Fruit fly (Drosophila melanogaster): ENCODE measurements around the gene CG11381.

The CG11381 gene

dm6 chrX:1215000-1215399 is 11.4 kb downstream of the CG11381 start, which contains the start of gene CG11398 (continued):
- TF ChIP-seq ara (GFP tag; IDR thresholded peaks at IDR 0.05) (no peak), nerfin-1 (tag; optimal IDR thresholded peaks at IDR 0.05) (no peak), CG10321 (GFP tag; IDR thresholded peaks at IDR 0.05) (no peak), CG12155 (GFP tag; optimal IDR thresholded peaks at IDR 0.05) (no peak), gro (GFP tag; optimal IDR thresholded peaks at IDR 0.05) (no peak), fd64A (GFP tag; optimal IDR thresholded peaks at IDR 0.05) (no peak), H2.0 (GFP tag; IDR thresholded peaks at IDR 0.05) (no peak), lmd (GFP tag; IDR thresholded peaks at IDR 0.05) (no peak), CG30020 (tag; optimal IDR thresholded peaks at IDR 0.05) (peak; percentile 4), Hey (tag; optimal IDR thresholded peaks at IDR 0.05) (no peak), luna (GFP tag; optimal IDR thresholded peaks at IDR 0.05) (no peak), CG2129 (GFP tag; IDR thresholded peaks at IDR 0.05; ENCODE audit: partially characterized antibody) (peak; percentile 49; the same call in 1 of the 2 replicates), CG13894 (tag; optimal IDR thresholded peaks at IDR 0.05) (no peak), danr (GFP tag; IDR thresholded peaks at IDR 0.05) (no peak), amos (GFP tag; IDR thresholded peaks at IDR 0.05; ENCODE audit: partially characterized antibody) (peak; percentile 87), CG6175 (GFP tag; IDR thresholded peaks at IDR 0.05) (no peak), HLH4C (GFP tag; IDR thresholded peaks at IDR 0.05; ENCODE audit: partially characterized antibody) (peak; percentile 58), Lim3 (GFP tag; IDR thresholded peaks at IDR 0.05) (no peak), gsb-n (tag; optimal IDR thresholded peaks at IDR 0.05) (no peak), az2 (GFP tag; optimal IDR thresholded peaks at IDR 0.05) (no peak), gcm2 (GFP tag; optimal IDR thresholded peaks at IDR 0.05) (no peak), Gsc (GFP tag; IDR thresholded peaks at IDR 0.05) (no peak), Eip74EF (GFP tag; optimal IDR thresholded peaks at IDR 0.05) (no peak), exex (tag; optimal IDR thresholded peaks at IDR 0.05) (no peak), dati (GFP tag; IDR thresholded peaks at IDR 0.05) (no peak), Spps (tag; optimal IDR thresholded peaks at IDR 0.05) (no peak), CG17385 (GFP tag; optimal IDR thresholded peaks at IDR 0.05) (no peak), Ets65A (GFP tag) (no peak), Rfx (GFP tag; IDR thresholded peaks at IDR 0.05) (no peak), D19A (tag; optimal IDR thresholded peaks at IDR 0.05) (peak; percentile 5), CG10267 (tag; optimal IDR thresholded peaks at IDR 0.05) (peak; percentile 79), schlank (tag; optimal IDR thresholded peaks at IDR 0.05) (no peak), Mes4 (GFP tag; optimal IDR thresholded peaks at IDR 0.05) (no peak), CG7357 (GFP tag; IDR thresholded peaks at IDR 0.05) (peak; percentile 46; the same call in 1 of the 3 replicates), Pdp1 (GFP tag; optimal IDR thresholded peaks at IDR 0.05) (peak in 1 of 2 experiments; percentile 94), CG1602 (GFP tag; optimal IDR thresholded peaks at IDR 0.05) (no peak), CG2889 (GFP tag; IDR thresholded peaks at IDR 0.05) (no peak), Usf (GFP tag; optimal IDR thresholded peaks at IDR 0.05) (no peak), cato (GFP tag; optimal IDR thresholded peaks at IDR 0.05; ENCODE audit: borderline replicate concordance) (no peak), CG17186 (GFP tag; optimal IDR thresholded peaks at IDR 0.05) (peak; percentile 74), Sox100B (GFP tag; optimal IDR thresholded peaks at IDR 0.05) (no peak), dan (GFP tag; IDR thresholded peaks at IDR 0.05) (no peak), CG7963 (GFP tag; IDR thresholded peaks at IDR 0.05; ENCODE audit: partially characterized antibody) (peak; percentile 71; the same call in 1 of the 3 replicates), CG15479 (GFP tag; optimal IDR thresholded peaks at IDR 0.05) (peak; percentile 56), ci (GFP tag; IDR thresholded peaks at IDR 0.05) (no peak), usp (GFP tag; optimal IDR thresholded peaks at IDR 0.05) (no peak), CG11247 (GFP tag; IDR thresholded peaks at IDR 0.05) (no peak), hkb (optimal IDR thresholded peaks at IDR 0.05) (no peak), hkb (GFP tag; IDR thresholded peaks at IDR 0.05) (no peak), tap (tag; optimal IDR thresholded peaks at IDR 0.05) (no peak), Dp (GFP tag; optimal IDR thresholded peaks at IDR 0.05) (peak; percentile 76), CG4617 (GFP tag; optimal IDR thresholded peaks at IDR 0.05; ENCODE audit: borderline replicate concordance) (peak; percentile 71)
